5 worm cellular contexts compared by ENCODE assay signal in the genomic region with DNA sequence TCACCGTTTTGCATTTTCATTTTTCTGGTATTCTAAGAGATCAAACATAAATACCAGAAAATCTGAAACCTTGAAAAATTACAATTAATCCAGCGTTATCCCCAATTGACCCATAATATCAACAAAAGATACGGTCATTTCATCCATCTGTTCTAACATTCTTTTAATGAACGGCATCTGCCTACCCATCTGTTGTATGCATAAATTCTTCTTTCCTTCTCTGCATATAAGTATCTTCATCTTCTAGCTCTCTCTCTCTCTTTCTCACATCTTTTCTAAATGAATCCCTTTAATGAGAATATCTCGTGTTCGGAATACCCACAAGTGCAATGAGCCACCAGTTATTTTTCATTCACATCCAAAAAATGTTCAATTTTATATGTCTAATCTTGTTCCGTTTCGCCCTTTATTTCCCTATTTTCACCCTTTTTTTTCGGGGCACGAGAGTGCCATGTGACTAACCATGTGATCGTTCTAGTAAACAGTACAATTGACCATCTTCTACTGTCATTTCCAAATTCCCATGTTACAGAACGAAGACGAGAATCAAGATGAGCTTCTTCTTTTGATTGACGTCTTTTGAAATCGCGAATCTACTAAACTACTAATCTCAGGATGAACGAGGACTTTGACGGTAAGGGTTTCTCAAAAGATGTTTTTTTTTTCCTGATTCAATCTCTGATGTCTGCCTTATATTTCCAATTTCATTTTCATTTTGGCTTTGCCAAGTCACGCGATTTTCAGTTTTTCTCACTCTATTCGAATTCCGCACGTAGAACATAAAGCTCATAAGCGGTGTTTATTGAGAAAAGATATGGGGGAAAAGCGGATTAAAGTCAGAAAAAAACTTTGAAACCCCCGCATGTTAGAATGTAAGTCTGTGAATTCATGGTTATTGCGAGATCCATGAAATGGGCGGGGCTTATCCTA.
A peak's percentile ranks its signal among the peaks of the same experiment; 100 is the strongest.
TF ChIP-seq lines count a peak whose summit lies in the region.

Gene R02F2.1 (plus strand): TSS at position 528 of the 930 bp plus-strand sequence.

TF ChIP-seq in whole organism, L1 larva, 84 proteins besides CTCF, POLR2A, EP300 and RAD21 (continued from another document and continues in another):
- TF ChIP-seq nhr-20 (tag; optimal IDR thresholded peaks at IDR 0.05; lab: Kevin White, UChicago): peak; percentile 76
- no peak for TF ChIP-seq jun-1 (tag; optimal IDR thresholded peaks at IDR 0.05; lab: Kevin White, UChicago)
- TF ChIP-seq nhr-77 (tag; optimal IDR thresholded peaks at IDR 0.05; lab: Kevin White, UChicago): no peak
- TF ChIP-seq ces-1 (GFP tag; optimal IDR thresholded peaks at IDR 0.05; lab: Kevin White, UChicago): no peak
- peak in 1 of 2 experiments; percentile 41 for TF ChIP-seq efl-1 (optimal IDR thresholded peaks at IDR 0.05; lab: Kevin White, UChicago)
- peak; percentile 42 to 95 for TF ChIP-seq efl-1 (GFP tag; optimal IDR thresholded peaks at IDR 0.05 in 1 of 2; lab: Kevin White, UChicago)
- no peak for TF ChIP-seq tlp-1 (tag; optimal IDR thresholded peaks at IDR 0.05; lab: Kevin White, UChicago)
- no peak for TF ChIP-seq lin-39 (tag; optimal IDR thresholded peaks at IDR 0.05; lab: Kevin White, UChicago)
- TF ChIP-seq mef-2 (tag; optimal IDR thresholded peaks at IDR 0.05; lab: Kevin White, UChicago): no peak
- no peak for TF ChIP-seq sptf-1 (tag; optimal IDR thresholded peaks at IDR 0.05; lab: Kevin White, UChicago)
- no peak for TF ChIP-seq fkh-10 (GFP tag; optimal IDR thresholded peaks at IDR 0.05; lab: Kevin White, UChicago)
- TF ChIP-seq ets-5 (GFP tag; IDR thresholded peaks at IDR 0.05; lab: Robert Waterston, UW): no peak
- peak; percentile 21 for TF ChIP-seq unc-130 (tag; optimal IDR thresholded peaks at IDR 0.05; lab: Kevin White, UChicago)
- TF ChIP-seq fos-1 (tag; optimal IDR thresholded peaks at IDR 0.05; lab: Kevin White, UChicago): no peak
- TF ChIP-seq vab-15 (tag; optimal IDR thresholded peaks at IDR 0.05; lab: Kevin White, UChicago): no peak
- TF ChIP-seq nhr-90 (tag; optimal IDR thresholded peaks at IDR 0.05; lab: Kevin White, UChicago; ENCODE audit: poor library complexity): peak; percentile 66
- peak; percentile 52 for TF ChIP-seq nhr-19 (GFP tag; conservative IDR thresholded peaks at IDR 0.05; lab: Robert Waterston, UW)
- no peak for TF ChIP-seq lin-13 (GFP tag; optimal IDR thresholded peaks at IDR 0.05; lab: Kevin White, UChicago)
- TF ChIP-seq unc-98 (GFP tag; IDR thresholded peaks at IDR 0.05; lab: Robert Waterston, UW): no peak
- no peak for TF ChIP-seq unc-86 (tag; optimal IDR thresholded peaks at IDR 0.05; lab: Kevin White, UChicago)
- TF ChIP-seq nhr-71 (tag; optimal IDR thresholded peaks at IDR 0.05; lab: Kevin White, UChicago): peak; percentile 72
- TF ChIP-seq alr-1 (tag; optimal IDR thresholded peaks at IDR 0.05; lab: Kevin White, UChicago; ENCODE audit: borderline replicate concordance): no peak
- no peak for TF ChIP-seq pag-3 (tag; optimal IDR thresholded peaks at IDR 0.05; lab: Kevin White, UChicago; ENCODE audit: borderline replicate concordance, insufficient read depth)
- peak; percentile 78 for TF ChIP-seq snu-23 (GFP tag; optimal IDR thresholded peaks at IDR 0.05; lab: Kevin White, UChicago)

TF ChIP-seq in whole organism, L2 larva, 48 proteins besides CTCF, POLR2A, EP300 and RAD21 (continued from another document):
- peak; percentile 31 for TF ChIP-seq sma-3 (GFP tag; optimal IDR thresholded peaks at IDR 0.05; lab: Kevin White, UChicago)
- TF ChIP-seq sma-9 (GFP tag; optimal IDR thresholded peaks at IDR 0.05; lab: Kevin White, UChicago): peak; percentile 27
- TF ChIP-seq sma-9 (tag; optimal IDR thresholded peaks at IDR 0.05; lab: Kevin White, UChicago): no peak
- TF ChIP-seq nhr-129 (tag; optimal IDR thresholded peaks at IDR 0.05; lab: Kevin White, UChicago): peak; percentile 72

TF ChIP-seq in whole organism, L3 larva, 47 proteins besides CTCF, POLR2A, EP300 and RAD21 (continued from another document and continues in another):
- TF ChIP-seq fos-1 (tag; optimal IDR thresholded peaks at IDR 0.05; lab: Kevin White, UChicago) (no peak), nhr-76 (tag; optimal IDR thresholded peaks at IDR 0.05; lab: Kevin White, UChicago) (no peak), lin-15B (tag; optimal IDR thresholded peaks at IDR 0.05; lab: Kevin White, UChicago) (no peak), elt-1 (tag; optimal IDR thresholded peaks at IDR 0.05; lab: Kevin White, UChicago) (peak; percentile 3), daf-12 (tag; optimal IDR thresholded peaks at IDR 0.05; lab: Kevin White, UChicago) (no peak), ceh-16 (tag; optimal IDR thresholded peaks at IDR 0.05; lab: Kevin White, UChicago) (no peak), ceh-28 (tag; optimal IDR thresholded peaks at IDR 0.05; lab: Kevin White, UChicago) (no peak), lin-39 (tag; optimal IDR thresholded peaks at IDR 0.05; lab: Kevin White, UChicago) (no peak), mdl-1 (tag; optimal IDR thresholded peaks at IDR 0.05; lab: Kevin White, UChicago) (no peak), nhr-25 (tag; optimal IDR thresholded peaks at IDR 0.05; lab: Kevin White, UChicago) (peak; percentile 48), aly-2 (tag; optimal IDR thresholded peaks at IDR 0.05; lab: Kevin White, UChicago) (no peak), unc-62 (GFP tag; optimal IDR thresholded peaks at IDR 0.05; lab: Kevin White, UChicago) (no peak), nhr-237 (tag; optimal IDR thresholded peaks at IDR 0.05; lab: Kevin White, UChicago) (no peak), ztf-11 (tag; optimal IDR thresholded peaks at IDR 0.05; lab: Kevin White, UChicago) (no peak), ZK546.5 (tag; optimal IDR thresholded peaks at IDR 0.05; lab: Kevin White, UChicago) (no peak), fkh-2 (tag; optimal IDR thresholded peaks at IDR 0.05; lab: Kevin White, UChicago) (no peak), nhr-12 (tag; optimal IDR thresholded peaks at IDR 0.05; lab: Kevin White, UChicago) (no peak), nhr-43 (tag; optimal IDR thresholded peaks at IDR 0.05; lab: Kevin White, UChicago; ENCODE audit: poor library complexity, severe bottlenecking) (no peak), fkh-10 (GFP tag; optimal IDR thresholded peaks at IDR 0.05; lab: Kevin White, UChicago) (no peak), nhr-11 (tag; optimal IDR thresholded peaks at IDR 0.05; lab: Kevin White, UChicago) (no peak), nhr-77 (tag; optimal IDR thresholded peaks at IDR 0.05; lab: Kevin White, UChicago) (no peak), pqm-1 (tag; optimal IDR thresholded peaks at IDR 0.05; lab: Kevin White, UChicago) (no peak), zag-1 (tag; optimal IDR thresholded peaks at IDR 0.05; lab: Kevin White, UChicago) (no peak), elt-2 (tag; optimal IDR thresholded peaks at IDR 0.05; lab: Kevin White, UChicago) (peak; percentile 20), elt-3 (tag; optimal IDR thresholded peaks at IDR 0.05; lab: Kevin White, UChicago) (no peak), mml-1 (tag; optimal IDR thresholded peaks at IDR 0.05; lab: Kevin White, UChicago) (no peak), nfya-1 (tag; optimal IDR thresholded peaks at IDR 0.05; lab: Kevin White, UChicago; ENCODE audit: insufficient read depth) (no peak), egl-5 (tag; optimal IDR thresholded peaks at IDR 0.05; lab: Kevin White, UChicago) (no peak), hmg-11 (tag; optimal IDR thresholded peaks at IDR 0.05; lab: Kevin White, UChicago) (peak; percentile 18), snpc-4 (tag; optimal IDR thresholded peaks at IDR 0.05; lab: Kevin White, UChicago) (no peak), ceh-82 (tag; optimal IDR thresholded peaks at IDR 0.05; lab: Kevin White, UChicago) (no peak), ceh-9 (tag; optimal IDR thresholded peaks at IDR 0.05; lab: Kevin White, UChicago) (no peak), pha-4 (tag; optimal IDR thresholded peaks at IDR 0.05; lab: Kevin White, UChicago) (peak; percentile 70)

TF ChIP-seq in whole organism, L4 larva, 104 proteins besides CTCF, POLR2A, EP300 and RAD21 (continued from another document):
- TF ChIP-seq hlh-11 (tag; optimal IDR thresholded peaks at IDR 0.05; lab: Kevin White, UChicago): peak; percentile 30
- 0 out of 2 replicates have a peak, but pooled peaks have one; percentile 18 for TF ChIP-seq lim-7 (GFP tag; IDR thresholded peaks at IDR 0.05; lab: Robert Waterston, UW)
- TF ChIP-seq mxl-2 (GFP tag; conservative IDR thresholded peaks at IDR 0.05; lab: Robert Waterston, UW): 0 out of 2 replicates have a peak, but pooled peaks have one; percentile 5
- peak; percentile 32 for TF ChIP-seq nhr-28 (tag; optimal IDR thresholded peaks at IDR 0.05; lab: Kevin White, UChicago)
- peak; percentile 0 for TF ChIP-seq nhr-6 (tag; optimal IDR thresholded peaks at IDR 0.05; lab: Kevin White, UChicago)
- no peak for TF ChIP-seq daf-16 (GFP tag; optimal IDR thresholded peaks at IDR 0.05; lab: Kevin White, UChicago)
- TF ChIP-seq daf-16 (tag; optimal IDR thresholded peaks at IDR 0.05; lab: Kevin White, UChicago): peak; percentile 67
- peak; percentile 17 for TF ChIP-seq mep-1 (tag; optimal IDR thresholded peaks at IDR 0.05; lab: Kevin White, UChicago)
- TF ChIP-seq saeg-2 (GFP tag; IDR thresholded peaks at IDR 0.05; lab: Robert Waterston, UW): no peak
TF ChIP-seq in whole organism, L4 larva: peak in this region for 14.

TF ChIP-seq in whole organism, young adult, 124 proteins besides CTCF, POLR2A, EP300 and RAD21 (continued from another document):
- TF ChIP-seq Y53G8AR.9 (GFP tag; conservative IDR thresholded peaks at IDR 0.05; lab: Robert Waterston, UW) (no peak), F22D6.2 (tag; optimal IDR thresholded peaks at IDR 0.05; lab: Kevin White, UChicago) (no peak), akir-1 (GFP tag; optimal IDR thresholded peaks at IDR 0.05; lab: Kevin White, UChicago) (no peak), madf-6 (GFP tag; IDR thresholded peaks at IDR 0.05; lab: Robert Waterston, UW) (no peak), ztf-6 (GFP tag; IDR thresholded peaks at IDR 0.05; lab: Robert Waterston, UW) (no peak), B0261.1 (tag; optimal IDR thresholded peaks at IDR 0.05; lab: Kevin White, UChicago) (no peak), hmg-1.2 (GFP tag; IDR thresholded peaks at IDR 0.05; lab: Robert Waterston, UW) (no peak; the same call in 1 of the 2 replicates), sptf-2 (GFP tag; optimal IDR thresholded peaks at IDR 0.05; lab: Kevin White, UChicago) (no peak), atf-7 (tag; optimal IDR thresholded peaks at IDR 0.05; lab: Kevin White, UChicago) (no peak), ama-1 (optimal IDR thresholded peaks at IDR 0.05; lab: Kevin White, UChicago) (peak; percentile 62), ama-1 (GFP tag; optimal IDR thresholded peaks at IDR 0.05; lab: Kevin White, UChicago) (no peak), hlh-26 (GFP tag; conservative IDR thresholded peaks at IDR 0.05; lab: Robert Waterston, UW) (no peak), tbp1 (GFP tag; optimal IDR thresholded peaks at IDR 0.05; lab: Kevin White, UChicago) (peak; percentile 25), madf-8 (GFP tag; conservative IDR thresholded peaks at IDR 0.05; lab: Robert Waterston, UW) (no peak), him-1 (tag; optimal IDR thresholded peaks at IDR 0.05; lab: Kevin White, UChicago) (no peak), ceh-58 (GFP tag; IDR thresholded peaks at IDR 0.05; lab: Robert Waterston, UW) (no peak), lsy-27 (tag; optimal IDR thresholded peaks at IDR 0.05; lab: Kevin White, UChicago; ENCODE audit: borderline replicate concordance, insufficient read depth) (no peak)
